Worm (Caenorhabditis elegans) whole organism, L4/young adult: Measurements from ENCODE around the gene srw-99.

Experiments used
- W03F9.2 ChIP-seq: fragments of 150-350 bp; optimal IDR thresholded peaks from 2 replicates; lab custom pipeline; 2014; ENCODE audit warnings: missing biosample characterization, missing genetic modification characterization
- him-1 ChIP-seq: sonication (generic microtip); optimal IDR thresholded peaks from 2 replicates; lab custom pipeline; 2016; ENCODE audit warnings: missing genotype, missing genetic modification reagents, missing genetic modification characterization, missing compliant biosample characterization

ce11 chrV:1685328-1685727 lies 23.2 kb upstream of the srw-99 start, which contains the start of gene srh-5:
- no peak for TF ChIP-seq W03F9.2 (tag; lab: Kevin White, UChicago)
- TF ChIP-seq him-1 (tag; lab: Kevin White, UChicago): no peak
